Worm (Caenorhabditis elegans) whole organism, L4/young adult: ENCODE data around the gene sftb-2.

Experiments
- W03F9.2 ChIP-seq: fragments of 150-350 bp; optimal IDR thresholded peaks from 2 replicates; lab custom pipeline; 2014; ENCODE audit warnings: missing biosample characterization, missing genetic modification characterization
- dao-5 ChIP-seq: sonication (generic microtip); optimal IDR thresholded peaks from 2 replicates; lab custom pipeline; 2016; ENCODE audit warnings: missing genotype, missing genetic modification characterization, moderate library complexity, missing compliant biosample characterization
- him-1 ChIP-seq: sonication (generic microtip); optimal IDR thresholded peaks from 2 replicates; lab custom pipeline; 2016; ENCODE audit warnings: missing genotype, missing genetic modification reagents, missing genetic modification characterization, missing compliant biosample characterization

- TF ChIP-seq him-1 (tag; lab: Kevin White, UChicago) (no peak), dao-5 (tag; lab: Kevin White, UChicago) (no peak), W03F9.2 (tag; lab: Kevin White, UChicago) (no peak)
Observed at ce11 chrV:122249-122648, 5.8 kb upstream of the sftb-2 start.
